Worm (Caenorhabditis elegans) whole organism, L2 larva: ENCODE measurements around the gene mec-4.

Experiments
- C34F6.9 ChIP-seq: fragments of 150-350 bp; optimal IDR thresholded peaks from 2 replicates; lab custom pipeline; 2014; ENCODE audit warnings: missing biosample characterization, missing genetic modification characterization
- F13H6.1 ChIP-seq: sonication (generic microtip); optimal IDR thresholded peaks from 2 replicates; lab custom pipeline; 2016; ENCODE audit warnings: missing genetic modification characterization, missing compliant biosample characterization
- ZK546.5 ChIP-seq: sonication (generic microtip); optimal IDR thresholded peaks from 2 replicates; lab custom pipeline; 2017; ENCODE audit warnings: missing biosample characterization, missing genetic modification characterization
- alr-1 ChIP-seq: fragments of 150-350 bp; optimal IDR thresholded peaks from 2 replicates; lab custom pipeline; 2014; ENCODE audit warnings: missing biosample characterization, missing genetic modification characterization
- ama-1 ChIP-seq: fragments of 150-350 bp; optimal IDR thresholded peaks from 2 replicates; lab custom pipeline; 2018; ENCODE audit warnings: inconsistent platforms
- blmp-1 ChIP-seq: sonication (generic microtip); optimal IDR thresholded peaks from 2 replicates; lab custom pipeline; 2017; ENCODE audit warnings: missing genetic modification characterization, mild to moderate bottlenecking, missing compliant biosample characterization, antibody characterized with exemption, moderate library complexity; ENCODE audit not compliant: insufficient read depth
- ceh-16 ChIP-seq: fragments of 150-350 bp; optimal IDR thresholded peaks from 2 replicates; lab custom pipeline; 2014; ENCODE audit warnings: missing biosample characterization, missing genetic modification characterization
- ceh-82 ChIP-seq: fragments of 150-350 bp; optimal IDR thresholded peaks from 2 replicates; lab custom pipeline; 2014; ENCODE audit warnings: missing biosample characterization, missing genetic modification characterization
- crh-2 ChIP-seq: sonication (generic microtip); optimal IDR thresholded peaks from 2 replicates; lab custom pipeline; 2017; ENCODE audit warnings: missing biosample characterization, missing genetic modification characterization
- elt-1 ChIP-seq: fragments of 150-350 bp; optimal IDR thresholded peaks from 2 replicates; lab custom pipeline; 2014; ENCODE audit warnings: missing biosample characterization, missing genetic modification characterization
- elt-3 ChIP-seq: sonication (generic microtip); optimal IDR thresholded peaks from 2 replicates; lab custom pipeline; 2017; ENCODE audit warnings: missing biosample characterization, missing genetic modification characterization
- gmeb-1 ChIP-seq: fragments of 150-350 bp; optimal IDR thresholded peaks from 2 replicates; lab custom pipeline; 2014; ENCODE audit warnings: missing biosample characterization, missing genetic modification characterization
- lin-11 ChIP-seq: fragments of 150-350 bp; sonication (generic microtip); optimal IDR thresholded peaks from 2 replicates; lab custom pipeline; 2014; ENCODE audit warnings: missing biosample characterization, missing genetic modification characterization, inconsistent platforms, mixed read lengths
- lin-13 ChIP-seq: fragments of 150-350 bp; optimal IDR thresholded peaks from 2 replicates; lab custom pipeline; 2014; ENCODE audit warnings: missing biosample characterization, missing genetic modification reagents, missing genetic modification characterization
- lin-39 ChIP-seq: fragments of 150-350 bp; optimal IDR thresholded peaks from 2 replicates; lab custom pipeline; 2014; ENCODE audit warnings: missing biosample characterization, missing genetic modification reagents, missing genetic modification characterization
- lsy-2 ChIP-seq, 2 experiments: fragments of 150-350 bp in 1 of 2; sonication (generic microtip) in 1 of 2; optimal IDR thresholded peaks; 2 replicates each; lab custom pipeline; 2014 to 2017; ENCODE audit warnings: missing biosample characterization in 2 of 2, missing genetic modification characterization in 2 of 2
- mbf-1 ChIP-seq: sonication (generic microtip); optimal IDR thresholded peaks from 2 replicates; lab custom pipeline; 2017; ENCODE audit warnings: missing biosample characterization, missing genetic modification characterization
- mdl-1 ChIP-seq, 2 experiments: fragments of 150-350 bp in 1 of 2; sonication (generic microtip) in 1 of 2; optimal IDR thresholded peaks; 2 replicates each; lab custom pipeline; 2017; ENCODE audit warnings: missing biosample characterization in 2 of 2, missing genetic modification characterization in 2 of 2
- nhr-10 ChIP-seq: sonication (generic microtip); optimal IDR thresholded peaks from 2 replicates; lab custom pipeline; 2017; ENCODE audit warnings: missing biosample characterization, missing genetic modification characterization
- nhr-11 ChIP-seq: fragments of 150-350 bp; optimal IDR thresholded peaks from 2 replicates; lab custom pipeline; 2014; ENCODE audit warnings: missing biosample characterization, missing genetic modification characterization
- nhr-12 ChIP-seq: fragments of 150-350 bp; optimal IDR thresholded peaks from 2 replicates; lab custom pipeline; 2014; ENCODE audit warnings: missing biosample characterization, missing genetic modification characterization
- nhr-129 ChIP-seq: fragments of 150-350 bp; optimal IDR thresholded peaks from 2 replicates; lab custom pipeline; 2014; ENCODE audit warnings: missing biosample characterization, missing genetic modification characterization
- nhr-21 ChIP-seq: fragments of 150-350 bp; optimal IDR thresholded peaks from 2 replicates; lab custom pipeline; 2014; ENCODE audit warnings: missing biosample characterization, missing genetic modification characterization
- nhr-23 ChIP-seq: fragments of 150-350 bp; optimal IDR thresholded peaks from 2 replicates; lab custom pipeline; 2014; ENCODE audit warnings: missing biosample characterization, missing genetic modification reagents, missing genetic modification characterization
- nhr-25 ChIP-seq: fragments of 150-350 bp; sonication (generic microtip); optimal IDR thresholded peaks from 3 replicates; lab custom pipeline; 2014; ENCODE audit warnings: missing biosample characterization, missing genetic modification characterization
- nhr-6 ChIP-seq: fragments of 150-350 bp; optimal IDR thresholded peaks from 2 replicates; lab custom pipeline; 2014; ENCODE audit warnings: missing biosample characterization, missing genetic modification characterization
- peb-1 ChIP-seq: fragments of 150-350 bp; optimal IDR thresholded peaks from 2 replicates; lab custom pipeline; 2014; ENCODE audit warnings: missing biosample characterization, missing genetic modification characterization
- sem-4 ChIP-seq: fragments of 150-350 bp; optimal IDR thresholded peaks from 2 replicates; lab custom pipeline; 2014; ENCODE audit warnings: missing biosample characterization, missing genetic modification reagents, missing genetic modification characterization
- skn-1 ChIP-seq: sonication (generic microtip); optimal IDR thresholded peaks from 2 replicates; lab custom pipeline; 2017; ENCODE audit warnings: missing biosample characterization, missing genetic modification characterization
- sma-3 ChIP-seq: sonication (generic microtip); optimal IDR thresholded peaks from 2 replicates; lab custom pipeline; 2016; ENCODE audit warnings: missing genetic modification reagents, missing genetic modification characterization, missing compliant biosample characterization
- sma-9 ChIP-seq, 2 experiments: fragments of 150-350 bp in 1 of 2; sonication (generic microtip) in 1 of 2; optimal IDR thresholded peaks; 2 replicates each; lab custom pipeline; 2014 to 2016; ENCODE audit warnings: missing genetic modification characterization in 2 of 2, mild to moderate bottlenecking in 1 of 2, missing biosample characterization in 1 of 2, missing compliant biosample characterization in 1 of 2, missing genetic modification reagents in 1 of 2, moderate library complexity in 1 of 2
- snpc-4 ChIP-seq: fragments of 150-350 bp; optimal IDR thresholded peaks from 2 replicates; lab custom pipeline; 2014; ENCODE audit warnings: missing biosample characterization, missing genetic modification characterization
- unc-39 ChIP-seq: fragments of 150-350 bp; optimal IDR thresholded peaks from 2 replicates; lab custom pipeline; 2014; ENCODE audit warnings: missing biosample characterization, missing genetic modification characterization
- unc-55 ChIP-seq: fragments of 150-350 bp; sonication (generic microtip); optimal IDR thresholded peaks from 3 replicates; lab custom pipeline; 2014; ENCODE audit warnings: missing biosample characterization, missing genetic modification reagents, missing genetic modification characterization
- unc-62 ChIP-seq: fragments of 150-350 bp; optimal IDR thresholded peaks from 2 replicates; lab custom pipeline; 2014; ENCODE audit warnings: missing biosample characterization, missing genetic modification reagents, missing genetic modification characterization
- ztf-11 ChIP-seq: sonication (generic microtip); optimal IDR thresholded peaks from 2 replicates; lab custom pipeline; 2017; ENCODE audit warnings: missing biosample characterization, missing genetic modification characterization
- ztf-4 ChIP-seq: fragments of 150-350 bp; optimal IDR thresholded peaks from 2 replicates; lab custom pipeline; 2014; ENCODE audit warnings: missing biosample characterization, missing genetic modification characterization

Gene mec-4

DNA sequence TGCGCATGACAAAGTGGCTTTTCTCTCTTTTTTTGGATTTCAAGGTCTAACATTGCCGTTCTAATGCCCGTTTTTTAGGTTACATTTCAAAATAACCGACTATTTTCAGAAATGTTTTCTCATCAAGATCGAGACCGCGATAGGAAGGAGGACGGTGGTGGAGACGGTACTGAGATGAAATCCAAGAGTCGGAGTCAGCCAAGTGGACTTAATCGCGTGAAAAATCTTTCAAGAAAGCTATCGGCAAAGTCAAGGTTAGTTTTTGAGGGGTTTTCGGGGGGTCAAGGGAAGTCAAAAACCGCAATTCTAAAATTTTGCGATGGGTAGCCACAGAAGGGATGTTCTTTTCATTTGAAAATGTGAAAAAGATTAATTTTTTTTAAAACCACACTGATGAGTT is 10.9 kb downstream of the mec-4 start, which contains the start of gene aak-2:
TSS of gene aak-2 (plus strand) at position 110 of the 400 bp plus-strand sequence.
- TF ChIP-seq nhr-25 (tag; lab: Kevin White, UChicago), result peak; percentile 8
- no peak for TF ChIP-seq crh-2
- peak; percentile 31 for TF ChIP-seq ceh-16 (tag; lab: Kevin White, UChicago)

DNA sequence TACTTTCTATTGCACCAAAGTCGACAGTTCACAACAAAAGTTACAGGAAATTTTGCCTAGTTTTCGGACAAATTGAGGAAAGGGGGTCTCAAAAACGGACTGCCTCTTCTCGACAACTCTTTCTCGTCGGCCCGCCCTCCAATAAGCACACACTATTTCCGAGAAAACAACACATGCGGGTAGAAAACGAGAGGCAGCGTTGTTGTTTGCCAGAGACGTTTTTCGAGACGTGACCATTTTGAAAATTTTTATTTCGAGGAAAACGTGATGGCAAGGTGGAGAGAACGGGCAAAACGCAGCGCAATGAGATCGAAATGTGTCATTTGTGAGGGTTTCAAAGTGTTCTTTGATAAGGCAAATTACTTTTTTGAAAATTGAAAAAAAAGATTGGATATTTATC is 13.4 kb downstream of the mec-4 start:
- no peak for TF ChIP-seq skn-1 (tag; lab: Kevin White, UChicago)
- no peak for TF ChIP-seq lin-39 (tag; lab: Kevin White, UChicago)
- no peak for TF ChIP-seq unc-39
- peak; percentile 34 for TF ChIP-seq C34F6.9
- peak; percentile 49 for TF ChIP-seq nhr-21 (tag; lab: Kevin White, UChicago)
- TF ChIP-seq lsy-2 (tag; optimal IDR thresholded peaks at IDR 0.05; lab: Kevin White, UChicago), result peak in 1 of 2 experiments; percentile 27
- peak; percentile 61 for TF ChIP-seq sma-9 (GFP tag; optimal IDR thresholded peaks at IDR 0.05; lab: Kevin White, UChicago)
- no peak for TF ChIP-seq sma-9 (tag; optimal IDR thresholded peaks at IDR 0.05; lab: Kevin White, UChicago)
- no peak for TF ChIP-seq gmeb-1 (tag; lab: Kevin White, UChicago)
- TF ChIP-seq nhr-25 (tag; lab: Kevin White, UChicago), result no peak
- no peak for TF ChIP-seq unc-55 (GFP tag; lab: Kevin White, UChicago)
- TF ChIP-seq ztf-11 (tag; lab: Kevin White, UChicago), result no peak
- no peak for TF ChIP-seq crh-2
- peak; percentile 78 for TF ChIP-seq nhr-129 (tag; lab: Kevin White, UChicago)
- TF ChIP-seq mdl-1 (tag; optimal IDR thresholded peaks at IDR 0.05; lab: Kevin White, UChicago), result peak in 1 of 2 experiments; percentile 7
- TF ChIP-seq elt-1 (tag; lab: Kevin White, UChicago), result no peak
- TF ChIP-seq F13H6.1, result peak; percentile 4
- no peak for TF ChIP-seq sma-3 (GFP tag; lab: Kevin White, UChicago)
- TF ChIP-seq nhr-12 (tag; lab: Kevin White, UChicago), result no peak
- no peak for TF ChIP-seq unc-62 (GFP tag; lab: Kevin White, UChicago)
- TF ChIP-seq elt-3 (tag; lab: Kevin White, UChicago), result no peak
- TF ChIP-seq lin-13 (GFP tag; lab: Kevin White, UChicago), result no peak
- no peak for TF ChIP-seq nhr-23
- no peak for TF ChIP-seq nhr-10 (tag; lab: Kevin White, UChicago)
- TF ChIP-seq ceh-82 (tag; lab: Kevin White, UChicago), result no peak
- no peak for TF ChIP-seq ama-1 (lab: Kevin White, UChicago)
- no peak for TF ChIP-seq nhr-11 (tag; lab: Kevin White, UChicago)
- TF ChIP-seq ceh-16 (tag; lab: Kevin White, UChicago), result no peak
- no peak for TF ChIP-seq mbf-1 (tag; lab: Kevin White, UChicago)
- no peak for TF ChIP-seq alr-1 (tag; lab: Kevin White, UChicago)
- TF ChIP-seq ztf-4 (tag; lab: Kevin White, UChicago), result no peak
- peak; percentile 60 for TF ChIP-seq lin-11
- no peak for TF ChIP-seq sem-4 (tag; lab: Kevin White, UChicago)
- no peak for TF ChIP-seq nhr-6 (tag; lab: Kevin White, UChicago)
- no peak for TF ChIP-seq ZK546.5
- TF ChIP-seq peb-1 (tag; lab: Kevin White, UChicago), result no peak

DNA sequence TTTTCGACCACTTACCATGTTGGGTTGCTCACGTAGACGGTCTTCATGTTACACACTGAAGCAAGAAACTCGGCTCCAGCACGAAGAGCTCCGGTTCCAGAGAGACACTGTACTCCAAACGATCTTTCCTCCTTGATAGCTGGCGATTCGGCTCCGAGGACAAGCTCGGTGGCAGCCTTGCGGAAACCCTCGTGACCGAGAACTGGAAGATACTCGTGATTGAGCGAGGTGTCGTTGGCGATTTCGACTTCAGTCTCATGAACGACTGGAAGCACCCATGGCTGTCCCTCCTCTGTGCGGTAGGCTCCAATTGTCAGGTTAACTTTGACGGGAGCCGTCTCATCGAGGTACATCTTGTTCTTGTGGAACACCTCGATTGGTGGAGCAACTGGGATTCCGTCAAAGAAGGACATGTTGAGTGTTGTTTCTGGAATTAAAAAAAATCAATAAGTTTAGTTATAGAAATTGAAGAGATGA is 14.2 kb downstream of the mec-4 start, which contains the start of gene got-1.2:
TSS of gene got-1.2 (minus strand) at position 427 of the 477 bp plus-strand sequence.
- TF ChIP-seq sma-3 (GFP tag; lab: Kevin White, UChicago), result no peak
- no peak for TF ChIP-seq skn-1 (tag; lab: Kevin White, UChicago)
- no peak for TF ChIP-seq nhr-10 (tag; lab: Kevin White, UChicago)
- TF ChIP-seq elt-3 (tag; lab: Kevin White, UChicago), result no peak
- TF ChIP-seq lin-11, result no peak
- no peak for TF ChIP-seq nhr-12 (tag; lab: Kevin White, UChicago)
- no peak for TF ChIP-seq F13H6.1
- TF ChIP-seq nhr-129 (tag; lab: Kevin White, UChicago), result no peak

DNA sequence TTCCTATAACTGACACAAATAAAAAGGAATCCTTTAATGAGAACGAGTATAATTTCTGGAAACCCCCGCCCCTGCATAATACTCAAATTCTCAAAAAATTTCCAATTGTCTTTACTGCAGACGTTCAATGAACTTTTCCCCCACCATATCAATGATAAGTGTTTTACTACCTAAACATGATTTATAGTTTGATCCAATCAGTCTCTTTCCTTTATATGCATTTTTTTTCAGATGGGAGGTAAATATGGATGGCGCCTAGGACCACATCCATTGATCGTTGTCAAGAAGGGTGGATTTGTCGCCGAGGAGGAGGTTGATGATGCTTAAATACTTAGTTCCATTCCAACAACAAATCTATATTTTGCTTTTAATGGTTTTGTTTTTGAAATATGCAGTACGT is 19.8 kb downstream of the mec-4 start:
- TF ChIP-seq nhr-129 (tag; lab: Kevin White, UChicago) (no peak), unc-39 (no peak), ZK546.5 (no peak), gmeb-1 (tag; lab: Kevin White, UChicago) (no peak), blmp-1 (no peak), elt-1 (tag; lab: Kevin White, UChicago) (no peak), sma-3 (GFP tag; lab: Kevin White, UChicago) (no peak), lsy-2 (tag; optimal IDR thresholded peaks at IDR 0.05; lab: Kevin White, UChicago) (no peak), snpc-4 (tag; lab: Kevin White, UChicago) (no peak), mdl-1 (tag; optimal IDR thresholded peaks at IDR 0.05; lab: Kevin White, UChicago) (no peak)
- TF ChIP-seq, all 48 proteins: peak for 0
